Worm (Caenorhabditis elegans) whole organism, L4 larva: ENCODE measurements around the gene srh-217.

Source experiments
- D1046.2 ChIP-seq: fragments of 200-800 bp; sonication (Bioruptor generic); IDR thresholded peaks from 2 replicates; pipeline ENCODE4 v1.3.6; 2022; ENCODE audit warnings: missing genetic modification characterization, missing compliant biosample characterization
- F26F4.8 ChIP-seq: fragments of 200-800 bp; sonication (Bioruptor generic); conservative IDR thresholded peaks from 2 replicates; pipeline ENCODE4 v1.3.6; 2022; ENCODE audit warnings: missing genetic modification characterization, missing compliant biosample characterization
- F37D6.2 ChIP-seq: sonication (generic microtip); optimal IDR thresholded peaks from 2 replicates; lab custom pipeline; 2016; ENCODE audit warnings: mild to moderate bottlenecking, missing genetic modification characterization, missing compliant biosample characterization
- F49E8.2 ChIP-seq: sonication (generic microtip); optimal IDR thresholded peaks from 2 replicates; lab custom pipeline; 2016; ENCODE audit warnings: missing compliant biosample characterization, mild to moderate bottlenecking, missing genetic modification characterization, borderline replicate concordance
- R02D3.7 ChIP-seq: fragments of 150-350 bp; sonication (generic microtip); optimal IDR thresholded peaks from 3 replicates; lab custom pipeline; 2014; ENCODE audit warnings: missing biosample characterization, missing genetic modification characterization
- Y105C5A.15 ChIP-seq: fragments of 200-800 bp; sonication (Bioruptor generic); IDR thresholded peaks from 2 replicates; pipeline ENCODE4 v1.3.6; 2022; ENCODE audit warnings: missing genetic modification characterization, missing compliant biosample characterization
- Y48G9A.11 ChIP-seq: fragments of 200-800 bp; sonication (Bioruptor generic); IDR thresholded peaks from 2 replicates; pipeline ENCODE4 v1.3.6; 2022; ENCODE audit warnings: missing genetic modification reagents, missing genetic modification characterization, missing compliant biosample characterization
- Y75B8A.6 ChIP-seq: fragments of 200-800 bp; sonication (Bioruptor generic); IDR thresholded peaks from 2 replicates; pipeline ENCODE4 v1.3.6; 2022; ENCODE audit warnings: missing genetic modification reagents, missing genetic modification characterization, missing compliant biosample characterization
- ZK337.2 ChIP-seq: fragments of 200-800 bp; sonication (Bioruptor generic); IDR thresholded peaks from 2 replicates; pipeline ENCODE4 v1.3.6; 2022; ENCODE audit warnings: missing genetic modification reagents, missing genetic modification characterization, missing compliant biosample characterization
- ZK546.5 ChIP-seq, 2 experiments: sonication (generic microtip); optimal IDR thresholded peaks; 2 replicates each; lab custom pipeline; 2017; ENCODE audit warnings: missing biosample characterization in 2 of 2, missing genetic modification characterization in 2 of 2
- aly-2 ChIP-seq: sonication (generic microtip); optimal IDR thresholded peaks from 2 replicates; lab custom pipeline; 2018; ENCODE audit warnings: missing biosample characterization, missing genetic modification characterization
- attf-4 ChIP-seq: sonication (generic microtip); optimal IDR thresholded peaks from 3 replicates; lab custom pipeline; 2017; ENCODE audit warnings: missing biosample characterization, missing genetic modification characterization
- ceh-32 ChIP-seq: sonication (generic microtip); optimal IDR thresholded peaks from 2 replicates; lab custom pipeline; 2016; ENCODE audit warnings: mild to moderate bottlenecking, missing genetic modification characterization, missing compliant biosample characterization; ENCODE audit not compliant: poor library complexity
- ceh-44 ChIP-seq: fragments of 200-800 bp; sonication (Bioruptor generic); IDR thresholded peaks from 2 replicates; pipeline ENCODE4 v1.3.6; 2022; ENCODE audit warnings: missing genetic modification reagents, missing genetic modification characterization, missing compliant biosample characterization
- ceh-82 ChIP-seq: sonication (generic microtip); optimal IDR thresholded peaks from 2 replicates; lab custom pipeline; 2017; ENCODE audit warnings: missing biosample characterization, missing genetic modification characterization
- ces-1 ChIP-seq: fragments of 150-350 bp; sonication (generic microtip); optimal IDR thresholded peaks from 4 replicates; lab custom pipeline; 2014; ENCODE audit warnings: missing biosample characterization, missing genetic modification reagents, missing genetic modification characterization
- daf-12 ChIP-seq: fragments of 150-350 bp; optimal IDR thresholded peaks from 2 replicates; lab custom pipeline; 2014; ENCODE audit warnings: missing biosample characterization, missing genetic modification reagents, missing genetic modification characterization
- daf-16 ChIP-seq, 3 experiments: sonication (generic microtip); optimal IDR thresholded peaks; 2 replicates each; lab custom pipeline; 2016 to 2017; ENCODE audit warnings: missing genetic modification characterization in 3 of 3, missing genetic modification reagents in 3 of 3, mild to moderate bottlenecking in 2 of 3, missing compliant biosample characterization in 2 of 3, missing biosample characterization in 1 of 3, moderate library complexity in 1 of 3
- daf-19 ChIP-seq: fragments of 200-800 bp; sonication (Bioruptor generic); conservative IDR thresholded peaks from 2 replicates; pipeline ENCODE4 v1.3.6; 2022; ENCODE audit warnings: missing genetic modification characterization, missing compliant biosample characterization
- dmd-8 ChIP-seq: fragments of 200-800 bp; sonication (Bioruptor generic); IDR thresholded peaks from 2 replicates; pipeline ENCODE4 v1.3.6; 2022; ENCODE audit warnings: missing genetic modification characterization, missing compliant biosample characterization
- dpl-1 ChIP-seq: fragments of 150-350 bp; optimal IDR thresholded peaks from 2 replicates; lab custom pipeline; 2014; ENCODE audit warnings: missing biosample characterization, missing genetic modification reagents, missing genetic modification characterization
- egl-27 ChIP-seq: sonication (generic microtip); optimal IDR thresholded peaks from 3 replicates; lab custom pipeline; 2017; ENCODE audit warnings: missing biosample characterization, missing genetic modification reagents, missing genetic modification characterization
- fos-1 ChIP-seq: fragments of 150-350 bp; optimal IDR thresholded peaks from 2 replicates; lab custom pipeline; 2014; ENCODE audit warnings: missing biosample characterization, missing genetic modification characterization
- hmg-1.1 ChIP-seq: fragments of 200-800 bp; sonication (Bioruptor generic); IDR thresholded peaks from 2 replicates; pipeline ENCODE4 v1.3.6; 2022; ENCODE audit warnings: missing genetic modification reagents, missing genetic modification characterization, missing compliant biosample characterization
- jun-1 ChIP-seq: fragments of 150-350 bp; optimal IDR thresholded peaks from 2 replicates; lab custom pipeline; 2014; ENCODE audit warnings: missing biosample characterization, missing genetic modification reagents, missing genetic modification characterization
- lim-7 ChIP-seq: fragments of 200-800 bp; sonication (Bioruptor generic); IDR thresholded peaks from 2 replicates; pipeline ENCODE4 v1.3.6; 2022; ENCODE audit warnings: missing genetic modification characterization, missing compliant biosample characterization
- lin-29 ChIP-seq: fragments of 200-800 bp; sonication (Bioruptor generic); IDR thresholded peaks from 2 replicates; pipeline ENCODE4 v1.3.6; 2022; ENCODE audit warnings: missing genetic modification reagents, missing genetic modification characterization, missing compliant biosample characterization
- lin-39 ChIP-seq: fragments of 150-350 bp; optimal IDR thresholded peaks from 2 replicates; lab custom pipeline; 2014; ENCODE audit warnings: missing biosample characterization, missing genetic modification reagents, missing genetic modification characterization
- lir-3 ChIP-seq: sonication (generic microtip); optimal IDR thresholded peaks from 2 replicates; lab custom pipeline; 2016; ENCODE audit warnings: mild to moderate bottlenecking, missing genetic modification characterization, missing compliant biosample characterization
- lsy-2 ChIP-seq, 2 experiments: fragments of 150-350 bp in 1 of 2; sonication (generic microtip) in 1 of 2; optimal IDR thresholded peaks; 2 replicates each; lab custom pipeline; 2014 to 2017; ENCODE audit warnings: missing biosample characterization in 2 of 2, missing genetic modification characterization in 2 of 2
- madf-9 ChIP-seq: fragments of 200-800 bp; sonication (Bioruptor generic); conservative IDR thresholded peaks from 2 replicates; pipeline ENCODE4 v1.3.6; 2022; ENCODE audit warnings: missing genetic modification reagents, missing genetic modification characterization, missing compliant biosample characterization
- mdl-1 ChIP-seq, 2 experiments: fragments of 150-350 bp in 1 of 2; sonication (generic microtip) in 1 of 2; optimal IDR thresholded peaks; 2 replicates each; lab custom pipeline; 2014 to 2017; ENCODE audit warnings: missing biosample characterization in 2 of 2, missing genetic modification characterization in 2 of 2
- mep-1 ChIP-seq: fragments of 150-350 bp; sonication (generic microtip); optimal IDR thresholded peaks from 3 replicates; lab custom pipeline; 2014; ENCODE audit warnings: missing biosample characterization, missing genetic modification characterization
- nhr-102 ChIP-seq: sonication (generic microtip); optimal IDR thresholded peaks from 2 replicates; lab custom pipeline; 2016; ENCODE audit warnings: mild to moderate bottlenecking, missing genetic modification characterization, moderate library complexity, missing compliant biosample characterization
- nhr-237 ChIP-seq: sonication (generic microtip); optimal IDR thresholded peaks from 2 replicates; lab custom pipeline; 2017; ENCODE audit warnings: missing biosample characterization, missing genetic modification characterization
- nhr-28 ChIP-seq: fragments of 150-350 bp; optimal IDR thresholded peaks from 2 replicates; lab custom pipeline; 2014; ENCODE audit warnings: missing biosample characterization, missing genetic modification characterization
- nhr-42 ChIP-seq: fragments of 200-800 bp; sonication (Bioruptor generic); IDR thresholded peaks from 2 replicates; pipeline ENCODE4 v1.3.6; 2022; ENCODE audit warnings: missing genetic modification characterization, missing compliant biosample characterization
- pha-4 ChIP-seq, 2 experiments: fragments of 150-350 bp in 1 of 2; fragments of 200-800 bp in 1 of 2; sonication (Bioruptor generic) in 1 of 2; IDR thresholded peaks in 1 of 2; optimal IDR thresholded peaks in 1 of 2; 2 replicates each; pipeline versions ENCODE4 v1.3.6 to Lab custom; 2014 to 2022; ENCODE audit warnings: missing genetic modification characterization in 2 of 2, missing genetic modification reagents in 2 of 2, missing biosample characterization in 1 of 2, missing compliant biosample characterization in 1 of 2
- rbr-2 ChIP-seq: sonication (generic microtip); optimal IDR thresholded peaks from 2 replicates; lab custom pipeline; 2016; ENCODE audit warnings: missing genotype, missing genetic modification characterization, missing compliant biosample characterization
- snpc-4 ChIP-seq: fragments of 150-350 bp; optimal IDR thresholded peaks from 2 replicates; lab custom pipeline; 2014; ENCODE audit warnings: missing biosample characterization, missing genetic modification characterization
- spr-1 ChIP-seq: sonication (generic microtip); optimal IDR thresholded peaks from 2 replicates; lab custom pipeline; 2016; ENCODE audit warnings: mild to moderate bottlenecking, missing genetic modification characterization, missing compliant biosample characterization
- tag-97 ChIP-seq: fragments of 200-800 bp; sonication (Bioruptor generic); IDR thresholded peaks from 2 replicates; pipeline ENCODE4 v1.3.6; 2022; ENCODE audit warnings: missing genetic modification characterization, missing compliant biosample characterization
- tra-1 ChIP-seq: fragments of 200-800 bp; sonication (Bioruptor generic); IDR thresholded peaks from 2 replicates; pipeline ENCODE4 v1.3.6; 2022; ENCODE audit warnings: missing genetic modification reagents, missing genetic modification characterization, missing compliant biosample characterization
- unc-39 ChIP-seq: sonication (generic microtip); optimal IDR thresholded peaks from 2 replicates; lab custom pipeline; 2017; ENCODE audit warnings: missing biosample characterization, missing genetic modification characterization
- unc-62 ChIP-seq, 3 experiments: fragments of 150-350 bp in 1 of 3; sonication (generic microtip); optimal IDR thresholded peaks in 2 of 3; peaks in 1 of 3; 1 replicate in 1 of 3; 2 replicates in 2 of 3; lab custom pipeline; 2014 to 2017; ENCODE audit warnings: missing biosample characterization in 3 of 3, missing genetic modification characterization in 3 of 3, missing genetic modification reagents in 3 of 3, missing genotype in 1 of 3
- vab-7 ChIP-seq: fragments of 200-800 bp; sonication (Bioruptor generic); IDR thresholded peaks from 2 replicates; pipeline ENCODE4 v1.3.6; 2022; ENCODE audit warnings: missing genetic modification reagents, missing genetic modification characterization, missing compliant biosample characterization
- ztf-11 ChIP-seq: fragments of 150-350 bp; optimal IDR thresholded peaks from 2 replicates; lab custom pipeline; 2014; ENCODE audit warnings: missing biosample characterization, missing genetic modification characterization
- ztf-7 ChIP-seq: fragments of 150-350 bp; optimal IDR thresholded peaks from 2 replicates; lab custom pipeline; 2014; ENCODE audit warnings: missing biosample characterization, missing genetic modification characterization

The srh-217 gene

ce11 chrV:20164059-20164892 lies 31.1 kb downstream of the srh-217 start, which contains the start of gene F19B2.5 (continued):
- TF ChIP-seq F26F4.8 (GFP tag; lab: Robert Waterston, UW) = no peak
- TF ChIP-seq attf-4 (tag; lab: Kevin White, UChicago) = no peak
- TF ChIP-seq Y48G9A.11 (GFP tag; lab: Robert Waterston, UW) = no peak
- TF ChIP-seq lsy-2 (tag; optimal IDR thresholded peaks at IDR 0.05; lab: Kevin White, UChicago) = peak in 1 of 2 experiments; percentile 53
- no peak for TF ChIP-seq fos-1 (tag; lab: Kevin White, UChicago)
- TF ChIP-seq egl-27 (tag; lab: Kevin White, UChicago) = no peak
- no peak for TF ChIP-seq unc-62 (GFP tag; optimal IDR thresholded peaks at IDR 0.05 in 1 of 2; lab: Kevin White, UChicago)
- no peak for TF ChIP-seq unc-62 (tag; optimal IDR thresholded peaks at IDR 0.05; lab: Kevin White, UChicago)
- TF ChIP-seq spr-1 (tag; lab: Kevin White, UChicago) = no peak
- no peak for TF ChIP-seq F37D6.2 (tag; lab: Kevin White, UChicago)
- no peak for TF ChIP-seq ZK546.5 (tag; optimal IDR thresholded peaks at IDR 0.05; lab: Kevin White, UChicago)
- TF ChIP-seq pha-4 (GFP tag; IDR thresholded peaks at IDR 0.05; lab: Robert Waterston, UW) = 0 out of 2 replicates have a peak, but pooled peaks have one; percentile 50
- TF ChIP-seq pha-4 (tag; optimal IDR thresholded peaks at IDR 0.05; lab: Kevin White, UChicago) = no peak
- no peak for TF ChIP-seq daf-12 (tag; lab: Kevin White, UChicago)
- no peak for TF ChIP-seq ztf-11
- TF ChIP-seq ceh-44 (GFP tag; lab: Robert Waterston, UW) = no peak
- no peak for TF ChIP-seq R02D3.7 (tag; lab: Kevin White, UChicago)
- 0 out of 2 replicates have a peak, but pooled peaks have one; percentile 20 for TF ChIP-seq Y75B8A.6
- no peak for TF ChIP-seq aly-2
- TF ChIP-seq D1046.2 (GFP tag; lab: Robert Waterston, UW) = no peak
- TF ChIP-seq mep-1 (tag; lab: Kevin White, UChicago) = peak; percentile 6
- no peak for TF ChIP-seq ceh-32 (tag; lab: Kevin White, UChicago)
- TF ChIP-seq nhr-28 (tag; lab: Kevin White, UChicago) = peak; percentile 62
- peak; percentile 26 for TF ChIP-seq dpl-1 (GFP tag; lab: Kevin White, UChicago)
- TF ChIP-seq lir-3 (tag; lab: Kevin White, UChicago) = no peak
- peak in 1 of 2 experiments; percentile 97 for TF ChIP-seq daf-16 (GFP tag; optimal IDR thresholded peaks at IDR 0.05; lab: Kevin White, UChicago)
- peak; percentile 99 for TF ChIP-seq daf-16 (tag; optimal IDR thresholded peaks at IDR 0.05; lab: Kevin White, UChicago)
- 0 out of 2 replicates have a peak, but pooled peaks have one; percentile 13 for TF ChIP-seq madf-9 (GFP tag; lab: Robert Waterston, UW)
- TF ChIP-seq rbr-2 (tag; lab: Kevin White, UChicago) = no peak
- no peak for TF ChIP-seq vab-7 (GFP tag; lab: Robert Waterston, UW)
- TF ChIP-seq ceh-82 (tag; lab: Kevin White, UChicago) = no peak
- no peak for TF ChIP-seq nhr-237
- no peak for TF ChIP-seq snpc-4 (tag; lab: Kevin White, UChicago)
- no peak for TF ChIP-seq lin-39 (tag; lab: Kevin White, UChicago)
- TF ChIP-seq tag-97 (GFP tag; lab: Robert Waterston, UW) = no peak
- no peak for TF ChIP-seq ZK337.2 (GFP tag; lab: Robert Waterston, UW)
- TF ChIP-seq mdl-1 (tag; optimal IDR thresholded peaks at IDR 0.05; lab: Kevin White, UChicago) = no peak
- peak; percentile 90; the same call in 1 of the 2 replicates for TF ChIP-seq tra-1 (GFP tag; lab: Robert Waterston, UW)
- no peak for TF ChIP-seq F49E8.2 (tag; lab: Kevin White, UChicago)
- TF ChIP-seq lim-7 (GFP tag; lab: Robert Waterston, UW) = no peak
- no peak for TF ChIP-seq dmd-8 (GFP tag; lab: Robert Waterston, UW)
- no peak for TF ChIP-seq Y105C5A.15 (GFP tag; lab: Robert Waterston, UW)
- TF ChIP-seq daf-19 (GFP tag; lab: Robert Waterston, UW) = no peak
- TF ChIP-seq lin-29 (GFP tag; lab: Robert Waterston, UW) = no peak
- TF ChIP-seq nhr-102 (tag; lab: Kevin White, UChicago) = peak; percentile 93
- TF ChIP-seq hmg-1.1 (GFP tag; lab: Robert Waterston, UW) = 0 out of 2 replicates have a peak, but pooled peaks have one; percentile 6
- peak; percentile 66 for TF ChIP-seq jun-1 (tag; lab: Kevin White, UChicago)
- peak; percentile 25 for TF ChIP-seq ztf-7 (tag; lab: Kevin White, UChicago)
- TF ChIP-seq nhr-42 (GFP tag; lab: Robert Waterston, UW) = 0 out of 2 replicates have a peak, but pooled peaks have one; percentile 53
- no peak for TF ChIP-seq unc-39 (tag; lab: Kevin White, UChicago)
- TF ChIP-seq ces-1 (GFP tag; lab: Kevin White, UChicago) = no peak
